Fruit fly (Drosophila melanogaster) whole organism, embryonic: ENCODE data around the gene CG11436.
A peak's percentile ranks its signal among the peaks of the same experiment; 100 is the strongest.

Experiments
- Adf1 ChIP-seq: fragments of 200-800 bp; sonication (Bioruptor generic); IDR thresholded peaks from 2 replicates; pipeline ENCODE4 v1.3.6; 2022; ENCODE audit warnings: missing biosample characterization, missing genetic modification characterization
- Antp ChIP-seq: fragments of 200-800 bp; sonication (Bioruptor generic); optimal IDR thresholded peaks from 3 replicates; lab custom pipeline; 2016; ENCODE audit warnings: missing biosample characterization, missing genetic modification characterization
- CG10274 ChIP-seq: fragments of 200-800 bp; sonication (Bioruptor generic); optimal IDR thresholded peaks from 3 replicates; lab custom pipeline; 2017; ENCODE audit warnings: missing biosample characterization, mild to moderate bottlenecking, missing genetic modification characterization
- CG10654 ChIP-seq: fragments of 200-800 bp; sonication (Bioruptor generic); optimal IDR thresholded peaks from 2 replicates; lab custom pipeline; 2016; ENCODE audit warnings: missing biosample characterization, missing genetic modification characterization
- CG12155 ChIP-seq: fragments of 200-800 bp; sonication (Bioruptor generic); optimal IDR thresholded peaks from 3 replicates; lab custom pipeline; 2016; ENCODE audit warnings: missing biosample characterization, missing genetic modification characterization
- CG12942 ChIP-seq: fragments of 200-800 bp; sonication (Bioruptor generic); optimal IDR thresholded peaks from 3 replicates; lab custom pipeline; 2016; ENCODE audit warnings: missing biosample characterization, missing genetic modification characterization
- CG13624 ChIP-seq: fragments of 200-800 bp; sonication (Bioruptor generic); optimal IDR thresholded peaks from 2 replicates; lab custom pipeline; 2016; ENCODE audit warnings: missing biosample characterization, missing genetic modification characterization
- CG14860 ChIP-seq: fragments of 200-800 bp; sonication (Bioruptor generic); IDR thresholded peaks from 3 replicates; pipeline ENCODE4 v1.3.6; 2022; ENCODE audit warnings: missing biosample characterization, missing genetic modification characterization; ENCODE audit not compliant: partially characterized antibody
- CG16813 ChIP-seq: fragments of 200-800 bp; sonication (Bioruptor generic); IDR thresholded peaks from 3 replicates; pipeline ENCODE4 v1.3.6; 2022; ENCODE audit warnings: missing biosample characterization, missing genetic modification characterization; ENCODE audit not compliant: partially characterized antibody
- CG18764 ChIP-seq: fragments of 200-800 bp; sonication (Bioruptor generic); optimal IDR thresholded peaks from 3 replicates; lab custom pipeline; 2016; ENCODE audit warnings: missing biosample characterization, missing genetic modification characterization
- CG2129 ChIP-seq: fragments of 200-800 bp; sonication (Bioruptor generic); IDR thresholded peaks from 2 replicates; pipeline ENCODE4 v1.3.6; 2022; ENCODE audit warnings: missing biosample characterization, missing genetic modification characterization; ENCODE audit not compliant: partially characterized antibody
- CG33213 ChIP-seq: fragments of 200-800 bp; sonication (Bioruptor generic); optimal IDR thresholded peaks from 3 replicates; lab custom pipeline; 2016; ENCODE audit warnings: missing biosample characterization, missing genetic modification characterization
- CG3847 ChIP-seq: fragments of 200-800 bp; sonication (Bioruptor generic); IDR thresholded peaks from 2 replicates; pipeline ENCODE4 v1.3.6; 2022; ENCODE audit warnings: missing biosample characterization, missing genetic modification characterization
- CG42726 ChIP-seq: fragments of 200-800 bp; sonication (Bioruptor generic); IDR thresholded peaks from 2 replicates; pipeline ENCODE4 v1.3.6; 2022; ENCODE audit warnings: missing biosample characterization, missing genetic modification characterization; ENCODE audit not compliant: partially characterized antibody
- CG4360 ChIP-seq: fragments of 200-800 bp; sonication (Bioruptor generic); IDR thresholded peaks from 2 replicates; pipeline ENCODE4 v1.3.6; 2022; ENCODE audit warnings: missing biosample characterization, missing genetic modification characterization
- CG6272 ChIP-seq: fragments of 200-800 bp; sonication (Bioruptor generic); IDR thresholded peaks from 2 replicates; pipeline ENCODE4 v1.3.6; 2022; ENCODE audit warnings: missing biosample characterization, missing genetic modification characterization
- CG6791 ChIP-seq: fragments of 200-800 bp; sonication (Bioruptor generic); IDR thresholded peaks from 3 replicates; pipeline ENCODE4 v1.3.6; 2022; ENCODE audit warnings: missing biosample characterization, missing genetic modification characterization; ENCODE audit not compliant: partially characterized antibody
- CG8924 ChIP-seq: fragments of 200-800 bp; optimal IDR thresholded peaks from 3 replicates; lab custom pipeline; 2019; ENCODE audit warnings: missing biosample characterization, mild to moderate bottlenecking, missing genetic modification characterization, moderate library complexity
- CG9932 ChIP-seq: fragments of 200-800 bp; sonication (Bioruptor generic); IDR thresholded peaks from 2 replicates; pipeline ENCODE4 v1.3.6; 2022; ENCODE audit warnings: missing biosample characterization, missing genetic modification characterization
- Camta ChIP-seq: fragments of 200-800 bp; sonication (Bioruptor generic); optimal IDR thresholded peaks from 2 replicates; lab custom pipeline; 2016; ENCODE audit warnings: missing biosample characterization, missing genetic modification characterization
- Doc3 ChIP-seq: fragments of 200-800 bp; sonication (Bioruptor generic); IDR thresholded peaks from 3 replicates; pipeline ENCODE4 v1.3.6; 2022; ENCODE audit warnings: missing biosample characterization, missing genetic modification characterization; ENCODE audit not compliant: partially characterized antibody
- Ets65A ChIP-seq: fragments of 200-800 bp; sonication (Bioruptor generic); peaks from one replicate; lab custom pipeline; 2016; ENCODE audit warnings: missing biosample characterization, missing genetic modification characterization
- HmgD ChIP-seq: fragments of 200-800 bp; sonication (Bioruptor generic); optimal IDR thresholded peaks from 3 replicates; lab custom pipeline; 2016; ENCODE audit warnings: missing biosample characterization, missing genetic modification characterization
- Hsf ChIP-seq: fragments of 200-800 bp; sonication (Bioruptor generic); optimal IDR thresholded peaks from 3 replicates; lab custom pipeline; 2016; ENCODE audit warnings: missing biosample characterization, missing genetic modification characterization
- MBD-R2 ChIP-seq: fragments of 200-800 bp; sonication (Bioruptor generic); IDR thresholded peaks from 2 replicates; pipeline ENCODE4 v1.3.6; 2022; ENCODE audit warnings: missing biosample characterization, missing genetic modification characterization
- Max ChIP-seq: fragments of 200-800 bp; sonication (Bioruptor generic); optimal IDR thresholded peaks from 2 replicates; lab custom pipeline; 2016; ENCODE audit warnings: missing biosample characterization, mild to moderate bottlenecking, missing genetic modification characterization
- Meics ChIP-seq: fragments of 200-800 bp; sonication (Bioruptor generic); optimal IDR thresholded peaks from 2 replicates; lab custom pipeline; 2017; ENCODE audit warnings: missing biosample characterization, mild to moderate bottlenecking, missing genetic modification characterization
- Oli ChIP-seq: fragments of 200-800 bp; sonication (Bioruptor generic); optimal IDR thresholded peaks from 2 replicates; lab custom pipeline; 2018; ENCODE audit warnings: missing biosample characterization, mild to moderate bottlenecking, missing genetic modification characterization, moderate library complexity
- Poxn ChIP-seq: fragments of 200-800 bp; sonication (Bioruptor generic); IDR thresholded peaks from 2 replicates; pipeline ENCODE4 v1.3.6; 2022; ENCODE audit warnings: missing biosample characterization, missing genetic modification characterization
- Ptx1 ChIP-seq: fragments of 200-800 bp; sonication (Bioruptor generic); IDR thresholded peaks from 2 replicates; pipeline ENCODE4 v1.3.6; 2022; ENCODE audit warnings: missing biosample characterization, missing genetic modification characterization
- Rx ChIP-seq: fragments of 200-800 bp; sonication (Bioruptor generic); IDR thresholded peaks from 2 replicates; pipeline ENCODE4 v1.3.6; 2022; ENCODE audit warnings: missing biosample characterization, missing genetic modification characterization
- Scr ChIP-seq: fragments of 200-800 bp; sonication (Bioruptor generic); IDR thresholded peaks from 2 replicates; pipeline ENCODE4 v1.3.6; 2022; ENCODE audit warnings: missing biosample characterization, missing genetic modification characterization; ENCODE audit not compliant: partially characterized antibody
- Xbp1 ChIP-seq: fragments of 200-800 bp; sonication (Bioruptor generic); optimal IDR thresholded peaks from 3 replicates; lab custom pipeline; 2016; ENCODE audit warnings: missing biosample characterization, mild to moderate bottlenecking, missing genetic modification characterization
- bsh ChIP-seq, 2 experiments: fragments of 200-800 bp; sonication (Bioruptor generic); optimal IDR thresholded peaks; 2 replicates each; lab custom pipeline; 2017 to 2018; ENCODE audit warnings: mild to moderate bottlenecking in 2 of 2, missing biosample characterization in 2 of 2, missing genetic modification characterization in 2 of 2, moderate library complexity in 1 of 2
- dmrt99B ChIP-seq: fragments of 200-800 bp; sonication (Bioruptor generic); optimal IDR thresholded peaks from 2 replicates; lab custom pipeline; 2018; ENCODE audit warnings: missing biosample characterization, mild to moderate bottlenecking, missing genetic modification characterization, moderate library complexity
- dpn ChIP-seq, 2 experiments: fragments of 200-800 bp; sonication (Bioruptor generic); optimal IDR thresholded peaks; 3 replicates each; lab custom pipeline; 2016; ENCODE audit warnings: missing biosample characterization in 2 of 2, missing genetic modification characterization in 2 of 2
- eve ChIP-seq, 2 experiments: fragments of >200 bp; optimal IDR thresholded peaks; 2 replicates each; lab custom pipeline; 2017; ENCODE audit warnings: missing biosample characterization in 2 of 2, missing genetic modification characterization in 2 of 2
- fd64A ChIP-seq: fragments of 200-800 bp; sonication (Bioruptor generic); optimal IDR thresholded peaks from 3 replicates; lab custom pipeline; 2018; ENCODE audit warnings: missing biosample characterization, mild to moderate bottlenecking, missing genetic modification characterization
- gem ChIP-seq: fragments of 200-800 bp; sonication (Bioruptor generic); optimal IDR thresholded peaks from 2 replicates; lab custom pipeline; 2019; ENCODE audit warnings: missing biosample characterization, mild to moderate bottlenecking, missing genetic modification characterization, moderate library complexity
- gsb-n ChIP-seq: fragments of 200-800 bp; sonication (Bioruptor generic); optimal IDR thresholded peaks from 3 replicates; lab custom pipeline; 2018; ENCODE audit warnings: missing biosample characterization, mild to moderate bottlenecking, missing genetic modification characterization
- hbn ChIP-seq: fragments of 200-800 bp; sonication (Bioruptor generic); IDR thresholded peaks from 2 replicates; pipeline ENCODE4 v1.3.6; 2022; ENCODE audit warnings: missing biosample characterization, missing genetic modification characterization; ENCODE audit not compliant: partially characterized antibody
- knrl ChIP-seq: fragments of 200-800 bp; sonication (Bioruptor generic); IDR thresholded peaks from 3 replicates; pipeline ENCODE4 v1.3.6; 2022; ENCODE audit warnings: missing biosample characterization, missing genetic modification characterization; ENCODE audit not compliant: partially characterized antibody
- nmo ChIP-seq: fragments of 200-800 bp; sonication (Bioruptor generic); optimal IDR thresholded peaks from 2 replicates; lab custom pipeline; 2018; ENCODE audit warnings: missing biosample characterization, mild to moderate bottlenecking, missing genetic modification characterization, moderate library complexity
- pho ChIP-seq: fragments of 200-800 bp; sonication (Bioruptor generic); optimal IDR thresholded peaks from 2 replicates; lab custom pipeline; 2016; ENCODE audit warnings: missing biosample characterization, missing genetic modification characterization
- pnt ChIP-seq: fragments of 200-800 bp; sonication (Bioruptor generic); optimal IDR thresholded peaks from 3 replicates; lab custom pipeline; 2016; ENCODE audit warnings: missing biosample characterization, missing genetic modification characterization
- sob ChIP-seq: fragments of 200-800 bp; sonication (Bioruptor generic); IDR thresholded peaks from 2 replicates; pipeline ENCODE4 v1.3.6; 2022; ENCODE audit warnings: missing biosample characterization, missing genetic modification characterization
- tna ChIP-seq: fragments of 200-800 bp; sonication (Bioruptor generic); IDR thresholded peaks from 2 replicates; pipeline ENCODE4 v1.3.6; 2022; ENCODE audit warnings: missing biosample characterization, missing genetic modification characterization; ENCODE audit not compliant: partially characterized antibody
- trem ChIP-seq: fragments of 200-800 bp; optimal IDR thresholded peaks from 3 replicates; lab custom pipeline; 2019; ENCODE audit warnings: missing biosample characterization, mild to moderate bottlenecking, missing genetic modification characterization, moderate library complexity
- unpg ChIP-seq: fragments of 200-800 bp; sonication (Bioruptor generic); optimal IDR thresholded peaks from 3 replicates; lab custom pipeline; 2018; ENCODE audit warnings: missing biosample characterization, mild to moderate bottlenecking, missing genetic modification characterization, moderate library complexity
- zfh2 ChIP-seq: fragments of 200-800 bp; sonication (Bioruptor generic); optimal IDR thresholded peaks from 2 replicates; lab custom pipeline; 2016; ENCODE audit warnings: missing biosample characterization, missing genetic modification characterization

The CG11436 gene

DNA sequence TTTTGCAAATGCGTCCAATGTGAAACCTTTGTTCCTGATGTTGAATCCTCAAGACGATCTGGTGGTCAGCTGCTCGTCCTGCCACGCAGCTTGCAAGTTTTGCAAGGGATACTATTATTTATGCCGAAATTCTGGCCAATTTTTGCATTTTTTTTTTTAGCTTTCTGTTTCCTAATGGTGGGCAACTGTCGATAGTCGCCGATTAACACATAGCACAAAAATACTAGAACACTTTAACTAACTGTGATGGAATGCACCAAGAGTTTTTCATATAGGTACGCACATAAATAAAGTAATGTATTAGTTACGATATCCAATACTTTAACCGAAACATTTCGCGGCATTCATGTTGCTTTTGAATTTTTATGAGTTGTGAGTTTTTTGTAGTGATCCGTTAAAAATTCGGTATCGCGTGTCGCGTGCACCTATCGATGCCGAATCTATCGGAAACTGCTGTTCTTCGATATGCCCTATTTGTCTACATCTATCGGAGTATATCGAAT lies 11.2 kb downstream of the CG11436 start, which contains the start of the genes rb and CHOp24 (continued):
- TF ChIP-seq gsb-n (tag; lab: Kevin White, UChicago), result no peak
- 0 out of 2 replicates have a peak, but pooled peaks have one; percentile 13 for TF ChIP-seq CG6272
- no peak for TF ChIP-seq gem (tag; lab: Kevin White, UChicago)
- no peak for TF ChIP-seq CG10274 (GFP tag; lab: Kevin White, UChicago)
- TF ChIP-seq CG14860 (GFP tag; lab: Robert Waterston, UW), result peak; percentile 96
- peak; percentile 47 for TF ChIP-seq Antp (GFP tag; lab: Kevin White, UChicago)
- peak; percentile 85 for TF ChIP-seq hbn (GFP tag; lab: Robert Waterston, UW)
- TF ChIP-seq CG42726, result peak; percentile 66
- no peak for TF ChIP-seq dmrt99B (tag; lab: Kevin White, UChicago)
- peak; percentile 85 for TF ChIP-seq nmo (GFP tag; lab: Kevin White, UChicago)
- peak; percentile 52 for TF ChIP-seq CG9932
- no peak for TF ChIP-seq CG12155 (GFP tag; lab: Kevin White, UChicago)
- peak; percentile 79 for TF ChIP-seq trem (tag; lab: Kevin White, UChicago)
- TF ChIP-seq pnt (GFP tag; lab: Kevin White, UChicago), result peak; percentile 31
- peak; percentile 33; the same call in 1 of the 2 replicates for TF ChIP-seq Ptx1 (GFP tag; lab: Robert Waterston, UW)
- no peak for TF ChIP-seq CG4360
- TF ChIP-seq CG10654, result no peak
- TF ChIP-seq CG33213 (GFP tag; lab: Kevin White, UChicago), result no peak
- peak; percentile 21 for TF ChIP-seq HmgD (GFP tag; lab: Kevin White, UChicago)
- peak; percentile 94 for TF ChIP-seq CG16813
- peak; percentile 95 for TF ChIP-seq Scr (GFP tag; lab: Robert Waterston, UW)
- TF ChIP-seq unpg (GFP tag; lab: Kevin White, UChicago), result no peak
- TF ChIP-seq knrl (GFP tag; lab: Robert Waterston, UW), result peak; percentile 92
- peak; percentile 95 for TF ChIP-seq tna (GFP tag; lab: Robert Waterston, UW)
- peak; percentile 3 for TF ChIP-seq CG8924 (tag; lab: Kevin White, UChicago)
- peak; percentile 57 for TF ChIP-seq zfh2 (GFP tag; lab: Kevin White, UChicago)
- no peak for TF ChIP-seq eve (GFP tag; optimal IDR thresholded peaks at IDR 0.05; lab: Kevin White, UChicago)
- no peak for TF ChIP-seq Adf1 (GFP tag; lab: Robert Waterston, UW)
- TF ChIP-seq CG13624 (GFP tag; lab: Kevin White, UChicago), result peak; percentile 25
- peak; percentile 28; the same call in 1 of the 2 replicates for TF ChIP-seq sob (GFP tag; lab: Robert Waterston, UW)
- peak; percentile 10 for TF ChIP-seq Camta
- no peak for TF ChIP-seq CG18764 (GFP tag; lab: Kevin White, UChicago)
- TF ChIP-seq CG12942, result no peak
- TF ChIP-seq fd64A (GFP tag; lab: Kevin White, UChicago), result no peak
- peak; percentile 4 for TF ChIP-seq Hsf (GFP tag; lab: Kevin White, UChicago)
- peak; percentile 28 for TF ChIP-seq Max (GFP tag; lab: Kevin White, UChicago)
- peak; percentile 51 for TF ChIP-seq Xbp1 (GFP tag; lab: Kevin White, UChicago)
- TF ChIP-seq pho (GFP tag; lab: Kevin White, UChicago), result peak; percentile 23
- TF ChIP-seq Rx (GFP tag; lab: Robert Waterston, UW), result no peak
- peak; percentile 31 for TF ChIP-seq Ets65A
- no peak for TF ChIP-seq Oli (tag; lab: Kevin White, UChicago)
- TF ChIP-seq CG3847 (GFP tag; lab: Robert Waterston, UW), result peak; percentile 17; the same call in 1 of the 2 replicates
- TF ChIP-seq MBD-R2 (GFP tag; lab: Robert Waterston, UW), result peak; percentile 59
- TF ChIP-seq dpn (GFP tag; optimal IDR thresholded peaks at IDR 0.05; lab: Kevin White, UChicago), result peak; percentile 45 to 48
- TF ChIP-seq Meics (GFP tag; lab: Kevin White, UChicago), result no peak
- no peak for TF ChIP-seq Poxn (GFP tag; lab: Robert Waterston, UW)
- TF ChIP-seq CG6791 (GFP tag; lab: Robert Waterston, UW), result peak; percentile 88
- peak; percentile 88 for TF ChIP-seq Doc3 (GFP tag; lab: Robert Waterston, UW)
- TF ChIP-seq bsh (GFP tag; optimal IDR thresholded peaks at IDR 0.05; lab: Kevin White, UChicago), result peak in 1 of 2 experiments; percentile 48
- TF ChIP-seq CG2129 (GFP tag; lab: Robert Waterston, UW), result peak; percentile 72; the same call in 1 of the 2 replicates
